Worm (Caenorhabditis elegans) whole organism, L1 larva: ENCODE measurements around the gene T11F9.7.

Source experiments
- C04F5.9 ChIP-seq: sonication (generic microtip); optimal IDR thresholded peaks from 2 replicates; lab custom pipeline; 2016; ENCODE audit warnings: missing genetic modification characterization, missing compliant biosample characterization
- Y116A8C.19 ChIP-seq: sonication (generic microtip); optimal IDR thresholded peaks from 2 replicates; lab custom pipeline; 2016; ENCODE audit warnings: missing compliant biosample characterization, missing genetic modification characterization, borderline replicate concordance
- aha-1 ChIP-seq: fragments of 150-350 bp; optimal IDR thresholded peaks from 2 replicates; lab custom pipeline; 2014; ENCODE audit warnings: missing biosample characterization, missing genetic modification characterization
- alr-1 ChIP-seq: fragments of 200-800 bp; sonication (Bioruptor generic); optimal IDR thresholded peaks from 2 replicates; lab custom pipeline; 2018; ENCODE audit warnings: borderline replicate concordance, mild to moderate bottlenecking, missing genetic modification characterization, missing compliant biosample characterization
- aly-2 ChIP-seq: fragments of 150-350 bp; optimal IDR thresholded peaks from 2 replicates; lab custom pipeline; 2014; ENCODE audit warnings: missing biosample characterization, missing genetic modification characterization
- blmp-1 ChIP-seq: fragments of 150-350 bp; optimal IDR thresholded peaks from 2 replicates; lab custom pipeline; 2014; ENCODE audit warnings: missing biosample characterization, missing genetic modification characterization
- ceh-63 ChIP-seq: fragments of 200-800 bp; sonication (Bioruptor generic); optimal IDR thresholded peaks from 2 replicates; lab custom pipeline; 2018; ENCODE audit warnings: mild to moderate bottlenecking, missing genetic modification characterization, missing compliant biosample characterization
- ceh-8 ChIP-seq: fragments of 200-800 bp; sonication (Bioruptor generic); optimal IDR thresholded peaks from 2 replicates; lab custom pipeline; 2018; ENCODE audit warnings: mild to moderate bottlenecking, missing genetic modification characterization, moderate library complexity, missing compliant biosample characterization
- ceh-82 ChIP-seq, 3 experiments: fragments of 150-350 bp in 1 of 3; sonication (generic microtip) in 2 of 3; optimal IDR thresholded peaks; 2 replicates each; lab custom pipeline; 2014 to 2017; ENCODE audit warnings: missing biosample characterization in 3 of 3, missing genetic modification characterization in 3 of 3
- dpl-1 ChIP-seq, 3 experiments: fragments of 150-350 bp in 2 of 3; sonication (generic microtip) in 1 of 3; optimal IDR thresholded peaks; 2 replicates each; lab custom pipeline; 2014 to 2017; ENCODE audit warnings: missing biosample characterization in 3 of 3, missing genetic modification characterization in 3 of 3, missing genetic modification reagents in 3 of 3
- dsc-1 ChIP-seq: sonication (generic microtip); optimal IDR thresholded peaks from 2 replicates; lab custom pipeline; 2016; ENCODE audit warnings: mild to moderate bottlenecking, missing genetic modification characterization, missing compliant biosample characterization
- efl-3 ChIP-seq: fragments of 200-800 bp; sonication (Bioruptor generic); optimal IDR thresholded peaks from 2 replicates; lab custom pipeline; 2018; ENCODE audit warnings: mild to moderate bottlenecking, missing genetic modification characterization, missing compliant biosample characterization
- egl-13 ChIP-seq: sonication (generic microtip); optimal IDR thresholded peaks from 2 replicates; lab custom pipeline; 2016; ENCODE audit warnings: missing genotype, missing genetic modification reagents, missing genetic modification characterization, missing compliant biosample characterization
- elt-2 ChIP-seq: sonication (generic microtip); optimal IDR thresholded peaks from 2 replicates; lab custom pipeline; 2016; ENCODE audit warnings: missing genetic modification characterization, mild to moderate bottlenecking, inconsistent platforms, missing compliant biosample characterization, missing genetic modification reagents
- elt-3 ChIP-seq, 6 experiments: fragments of 150-350 bp in 1 of 6; sonication (generic microtip); optimal IDR thresholded peaks; 2 replicates each; lab custom pipeline; 2017 to 2018; ENCODE audit warnings: missing biosample characterization in 6 of 6, missing genetic modification characterization in 6 of 6, inconsistent platforms in 1 of 6
- ets-5 ChIP-seq: fragments of 200-800 bp; sonication (Bioruptor generic); IDR thresholded peaks from 2 replicates; pipeline ENCODE4 v1.3.6; 2022; ENCODE audit warnings: missing genetic modification characterization, missing compliant biosample characterization
- fkh-4 ChIP-seq: sonication (generic microtip); optimal IDR thresholded peaks from 2 replicates; lab custom pipeline; 2016; ENCODE audit warnings: missing compliant biosample characterization, missing genetic modification characterization, borderline replicate concordance
- hlh-17 ChIP-seq: fragments of 200-800 bp; sonication (Bioruptor generic); optimal IDR thresholded peaks from 2 replicates; lab custom pipeline; 2018; ENCODE audit warnings: missing genetic modification characterization, mild to moderate bottlenecking, missing compliant biosample characterization, moderate library complexity, borderline replicate concordance
- irx-1 ChIP-seq: sonication (generic microtip); optimal IDR thresholded peaks from 2 replicates; lab custom pipeline; 2016; ENCODE audit warnings: missing genetic modification characterization, missing compliant biosample characterization
- lin-14 ChIP-seq: fragments of 200-800 bp; sonication (Bioruptor generic); optimal IDR thresholded peaks from 2 replicates; lab custom pipeline; 2018; ENCODE audit warnings: mild to moderate bottlenecking, missing genetic modification characterization, moderate library complexity, missing compliant biosample characterization
- lin-35 ChIP-seq, 2 experiments: fragments of 150-350 bp; optimal IDR thresholded peaks; 2 replicates each; lab custom pipeline; 2014; ENCODE audit warnings: missing biosample characterization in 2 of 2, missing genetic modification characterization in 2 of 2, missing genetic modification reagents in 2 of 2
- lir-3 ChIP-seq: sonication (generic microtip); optimal IDR thresholded peaks from 2 replicates; lab custom pipeline; 2016; ENCODE audit warnings: mild to moderate bottlenecking, missing genetic modification characterization, moderate library complexity, missing compliant biosample characterization; ENCODE audit not compliant: poor library complexity
- lsy-2 ChIP-seq, 2 experiments: fragments of 150-350 bp; optimal IDR thresholded peaks; 2 replicates each; lab custom pipeline; 2014; ENCODE audit warnings: missing biosample characterization in 2 of 2, missing genetic modification characterization in 2 of 2
- nhr-11 ChIP-seq: fragments of 150-350 bp; optimal IDR thresholded peaks from 2 replicates; lab custom pipeline; 2014; ENCODE audit warnings: missing biosample characterization, missing genetic modification characterization
- nhr-20 ChIP-seq: sonication (generic microtip); optimal IDR thresholded peaks from 2 replicates; lab custom pipeline; 2016; ENCODE audit warnings: mild to moderate bottlenecking, missing genetic modification characterization, missing compliant biosample characterization
- nhr-47 ChIP-seq: sonication (generic microtip); optimal IDR thresholded peaks from 2 replicates; lab custom pipeline; 2016; ENCODE audit warnings: mild to moderate bottlenecking, missing genetic modification characterization, moderate library complexity, missing compliant biosample characterization
- nhr-71 ChIP-seq: sonication (generic microtip); optimal IDR thresholded peaks from 2 replicates; lab custom pipeline; 2016; ENCODE audit warnings: mild to moderate bottlenecking, missing genetic modification characterization, moderate library complexity, missing compliant biosample characterization
- nhr-84 ChIP-seq: sonication (generic microtip); optimal IDR thresholded peaks from 2 replicates; lab custom pipeline; 2017; ENCODE audit warnings: missing biosample characterization, missing genetic modification characterization
- nhr-85 ChIP-seq: sonication (generic microtip); peaks from one replicate; lab custom pipeline; 2016; ENCODE audit warnings: missing genetic modification characterization, inconsistent platforms, missing compliant biosample characterization
- nhr-90 ChIP-seq: sonication (generic microtip); optimal IDR thresholded peaks from 2 replicates; lab custom pipeline; 2016; ENCODE audit warnings: mild to moderate bottlenecking, missing genetic modification characterization, missing compliant biosample characterization; ENCODE audit not compliant: poor library complexity
- pag-3 ChIP-seq: sonication (generic microtip); optimal IDR thresholded peaks from 2 replicates; lab custom pipeline; 2017; ENCODE audit warnings: missing genetic modification characterization, mild to moderate bottlenecking, missing compliant biosample characterization, antibody characterized with exemption, borderline replicate concordance; ENCODE audit not compliant: insufficient read depth
- rnt-1 ChIP-seq: sonication (generic microtip); optimal IDR thresholded peaks from 2 replicates; lab custom pipeline; 2016; ENCODE audit warnings: mild to moderate bottlenecking, missing genetic modification characterization, moderate library complexity, missing compliant biosample characterization
- sox-4 ChIP-seq: sonication (generic microtip); optimal IDR thresholded peaks from 2 replicates; lab custom pipeline; 2016; ENCODE audit warnings: missing genetic modification characterization, missing compliant biosample characterization
- sup-37 ChIP-seq: fragments of 200-800 bp; sonication (Bioruptor generic); optimal IDR thresholded peaks from 2 replicates; lab custom pipeline; 2018; ENCODE audit warnings: mild to moderate bottlenecking, missing genetic modification characterization, missing compliant biosample characterization
- swsn-7 ChIP-seq: sonication (generic microtip); optimal IDR thresholded peaks from 2 replicates; lab custom pipeline; 2016; ENCODE audit warnings: missing genetic modification characterization, missing compliant biosample characterization
- tbx-2 ChIP-seq: sonication (generic microtip); optimal IDR thresholded peaks from 2 replicates; lab custom pipeline; 2016; ENCODE audit warnings: missing genetic modification characterization, missing compliant biosample characterization
- tlp-1 ChIP-seq: fragments of 150-350 bp; optimal IDR thresholded peaks from 2 replicates; lab custom pipeline; 2014; ENCODE audit warnings: missing biosample characterization, missing genetic modification characterization
- unc-130 ChIP-seq: fragments of 150-350 bp; optimal IDR thresholded peaks from 2 replicates; lab custom pipeline; 2017; ENCODE audit warnings: missing biosample characterization, missing genetic modification characterization, inconsistent platforms
- unc-86 ChIP-seq: sonication (generic microtip); optimal IDR thresholded peaks from 2 replicates; lab custom pipeline; 2016; ENCODE audit warnings: missing genetic modification characterization, missing compliant biosample characterization
- vab-15 ChIP-seq: sonication (generic microtip); optimal IDR thresholded peaks from 2 replicates; lab custom pipeline; 2017; ENCODE audit warnings: missing genotype, mild to moderate bottlenecking, missing genetic modification characterization, missing compliant biosample characterization
- zip-4 ChIP-seq: fragments of 200-800 bp; sonication (Bioruptor generic); optimal IDR thresholded peaks from 2 replicates; lab custom pipeline; 2018; ENCODE audit warnings: mild to moderate bottlenecking, missing genetic modification characterization, moderate library complexity, missing compliant biosample characterization

The T11F9.7 gene

ce11 chrV:11436407-11436806 is 39.3 kb upstream of the T11F9.7 start:
- TF ChIP-seq lin-14 (peak; percentile 33), rnt-1 (tag; lab: Kevin White, UChicago) (no peak)

- no peak for TF ChIP-seq swsn-7 (tag; lab: Kevin White, UChicago)
- TF ChIP-seq nhr-11 (tag; lab: Kevin White, UChicago) = no peak
- TF ChIP-seq alr-1 (tag; lab: Kevin White, UChicago) = no peak
- no peak for TF ChIP-seq egl-13 (tag; lab: Kevin White, UChicago)
- no peak for TF ChIP-seq rnt-1 (tag; lab: Kevin White, UChicago)
Observed at ce11 chrV:11438464-11438863, 37.3 kb upstream of the T11F9.7 start, which contains the start of gene dmsr-1. Gene dmsr-1, plus strand, starts transcription at chrV:11438764.

- no peak for TF ChIP-seq nhr-71 (tag; lab: Kevin White, UChicago)
- no peak for TF ChIP-seq aha-1 (tag; lab: Kevin White, UChicago)
- no peak for TF ChIP-seq elt-2 (tag; lab: Kevin White, UChicago)
- no peak for TF ChIP-seq lsy-2 (tag; optimal IDR thresholded peaks at IDR 0.05; lab: Kevin White, UChicago)
- TF ChIP-seq unc-130 = no peak
- TF ChIP-seq efl-3 (GFP tag; lab: Kevin White, UChicago) = no peak
- no peak for TF ChIP-seq dpl-1 (GFP tag; optimal IDR thresholded peaks at IDR 0.05; lab: Kevin White, UChicago)
Observed at ce11 chrV:11439202-11439601, 36.5 kb upstream of the T11F9.7 start.

- no peak for TF ChIP-seq nhr-84
- TF ChIP-seq nhr-85 (tag; lab: Kevin White, UChicago) = no peak
- TF ChIP-seq nhr-90 (tag; lab: Kevin White, UChicago) = no peak
- no peak for TF ChIP-seq fkh-4
- peak; percentile 38 for TF ChIP-seq lin-14
- TF ChIP-seq elt-3 (tag; optimal IDR thresholded peaks at IDR 0.05; lab: Kevin White, UChicago) = no peak
Observed at ce11 chrV:11443503-11443902, 32.2 kb upstream of the T11F9.7 start, which contains the start of gene F57B7.2. Gene F57B7.2, minus strand, starts transcription at chrV:11443603.

- TF ChIP-seq nhr-47 (tag; lab: Kevin White, UChicago) (peak; percentile 0), blmp-1 (no peak), unc-86 (tag; lab: Kevin White, UChicago) (peak; percentile 7), lin-14 (peak; percentile 80), nhr-85 (tag; lab: Kevin White, UChicago) (no peak), ceh-63 (GFP tag; lab: Kevin White, UChicago) (no peak), tbx-2 (peak; percentile 16), nhr-71 (tag; lab: Kevin White, UChicago) (peak; percentile 26), ceh-8 (GFP tag; lab: Kevin White, UChicago) (no peak), irx-1 (tag; lab: Kevin White, UChicago) (no peak), hlh-17 (no peak), Y116A8C.19 (no peak), lin-35 (GFP tag; optimal IDR thresholded peaks at IDR 0.05; lab: Kevin White, UChicago) (peak in 1 of 2 experiments; percentile 6)
Observed at ce11 chrV:11445375-11445774, 30.4 kb upstream of the T11F9.7 start.

- no peak for TF ChIP-seq tlp-1 (tag; lab: Kevin White, UChicago)
- no peak for TF ChIP-seq lir-3 (tag; lab: Kevin White, UChicago)
- TF ChIP-seq pag-3 = peak; percentile 72
- TF ChIP-seq ceh-82 (tag; optimal IDR thresholded peaks at IDR 0.05; lab: Kevin White, UChicago) = no peak
- no peak for TF ChIP-seq sox-4 (tag; lab: Kevin White, UChicago)
- no peak for TF ChIP-seq zip-4
- TF ChIP-seq alr-1 (tag; lab: Kevin White, UChicago) = no peak
- TF ChIP-seq aly-2 (tag; lab: Kevin White, UChicago) = no peak
- TF ChIP-seq dsc-1 (tag; lab: Kevin White, UChicago) = peak; percentile 42
- TF ChIP-seq lin-14 = peak; percentile 60
- TF ChIP-seq nhr-20 (tag; lab: Kevin White, UChicago) = no peak
- no peak for TF ChIP-seq aha-1 (tag; lab: Kevin White, UChicago)
- TF ChIP-seq vab-15 (tag; lab: Kevin White, UChicago) = no peak
- TF ChIP-seq egl-13 (tag; lab: Kevin White, UChicago) = no peak
- no peak for TF ChIP-seq C04F5.9 (tag; lab: Kevin White, UChicago)
- no peak for TF ChIP-seq sup-37 (GFP tag; lab: Kevin White, UChicago)
- TF ChIP-seq unc-130 = no peak
- no peak for TF ChIP-seq ets-5 (GFP tag; lab: Robert Waterston, UW)
- TF ChIP-seq hlh-17 = no peak
Observed at ce11 chrV:11446297-11446696, 29.4 kb upstream of the T11F9.7 start, which contains the start of gene mig-17. Gene mig-17, plus strand, starts transcription at chrV:11446685.
